Worm (Caenorhabditis elegans): ENCODE measurements around the gene Y79H2A.12.

DNA sequence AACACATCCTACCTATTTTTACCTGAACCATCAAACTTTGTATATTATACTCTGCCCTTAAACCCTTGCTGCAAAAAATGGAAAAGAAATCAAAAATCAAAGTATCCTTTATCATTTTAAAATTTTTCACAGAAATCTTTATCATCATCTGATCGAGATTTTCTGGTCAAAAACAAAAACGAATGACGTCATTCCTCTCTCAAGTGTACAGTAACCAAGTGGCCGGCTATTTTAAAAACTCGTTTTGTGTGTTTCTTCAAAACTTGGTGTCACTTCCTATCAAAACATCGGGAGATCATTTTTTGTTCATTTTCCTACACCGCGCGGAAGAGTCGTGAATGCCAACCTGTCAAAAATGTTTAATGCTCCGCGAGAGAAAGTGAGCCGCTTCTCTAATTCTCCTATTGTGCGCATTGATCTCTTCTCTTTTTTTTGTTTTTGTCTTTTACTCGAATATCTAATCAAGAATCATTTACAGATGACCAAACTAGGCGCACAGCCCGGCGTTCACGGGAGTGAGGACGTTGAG, 8.5 kb downstream of the Y79H2A.12 start, which contains the start of gene brp-1:
- TF ChIP-seq lin-39 (tag; optimal IDR thresholded peaks at IDR 0.05) (no peak), efl-1 (optimal IDR thresholded peaks at IDR 0.05) (no peak), efl-1 (GFP tag; optimal IDR thresholded peaks at IDR 0.05 in 1 of 2) (no peak), pqm-1 (tag; optimal IDR thresholded peaks at IDR 0.05) (no peak), lir-3 (tag; optimal IDR thresholded peaks at IDR 0.05; ENCODE audit: poor library complexity) (no peak), fkh-4 (tag; optimal IDR thresholded peaks at IDR 0.05; ENCODE audit: borderline replicate concordance) (no peak), ama-1 (optimal IDR thresholded peaks at IDR 0.05) (no peak), nhr-77 (tag; optimal IDR thresholded peaks at IDR 0.05) (no peak), vab-15 (tag; optimal IDR thresholded peaks at IDR 0.05) (no peak)
